Fruit fly (Drosophila melanogaster) whole organism, pupa: ENCODE measurements around the gene CG14147.

ENCODE experiments used
- CG32121 ChIP-seq: fragments of 200-800 bp; sonication (Bioruptor generic); IDR thresholded peaks from 2 replicates; pipeline ENCODE4 v1.3.6; 2022; ENCODE audit warnings: missing biosample characterization, missing genetic modification characterization
- CG8301 ChIP-seq: fragments of 200-800 bp; sonication (Bioruptor generic); optimal IDR thresholded peaks from 2 replicates; lab custom pipeline; 2018; ENCODE audit warnings: missing biosample characterization, mild to moderate bottlenecking, missing genetic modification characterization
- Snoo ChIP-seq: fragments of 200-800 bp; sonication (Bioruptor generic); optimal IDR thresholded peaks from 3 replicates; lab custom pipeline; 2017; ENCODE audit warnings: missing biosample characterization, mild to moderate bottlenecking, missing genetic modification characterization, inconsistent platforms
- gl ChIP-seq: fragments of 200-800 bp; sonication (Bioruptor generic); optimal IDR thresholded peaks from 2 replicates; lab custom pipeline; 2018; ENCODE audit warnings: missing biosample characterization, mild to moderate bottlenecking, missing genetic modification characterization
- rn ChIP-seq: fragments of 200-800 bp; sonication (Bioruptor generic); IDR thresholded peaks from 2 replicates; pipeline ENCODE4 v1.3.6; 2022; ENCODE audit warnings: missing biosample characterization, missing genetic modification characterization

- TF ChIP-seq CG32121 (no peak), gl (tag; lab: Kevin White, UChicago) (no peak), CG8301 (tag; lab: Kevin White, UChicago) (no peak), Snoo (tag; lab: Kevin White, UChicago) (no peak), rn (no peak)
Measured at dm6 chr3L:11020058-11020457, 47.6 kb downstream of the CG14147 start.
